In the genomic region with DNA sequence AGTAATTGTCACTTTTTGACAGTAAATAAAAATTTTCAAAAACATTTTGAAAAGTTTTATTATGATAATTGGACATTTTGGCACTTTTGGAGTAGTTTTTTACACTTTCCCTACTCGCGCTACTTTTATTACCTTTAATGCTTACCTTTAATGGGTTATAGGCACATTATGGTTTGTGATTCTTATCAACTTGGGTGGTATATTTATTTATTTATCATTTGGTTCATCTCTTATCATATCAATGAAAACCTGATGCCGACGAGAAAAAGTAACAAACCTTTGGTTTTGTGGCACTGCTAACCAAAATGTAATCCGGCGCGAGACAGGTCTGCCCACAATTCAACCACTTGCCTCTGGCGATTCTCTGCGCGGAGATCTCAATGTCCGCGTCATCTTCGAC, we compare ENCODE assay signal across 5 worm cellular contexts.
TF ChIP-seq lines count a peak whose summit lies in the region.

No protein-coding gene starts in this region.

TF ChIP-seq in whole organism, L1 larva, 84 proteins besides CTCF, POLR2A, EP300 and RAD21:
- TF ChIP-seq nhr-237 (tag; optimal IDR thresholded peaks at IDR 0.05; lab: Kevin White, UChicago) (no peak), elt-3 (tag; optimal IDR thresholded peaks at IDR 0.05; lab: Kevin White, UChicago) (peak in 3 of 6 experiments; percentile 32 to 56 (median 37)), nhr-71 (tag; optimal IDR thresholded peaks at IDR 0.05; lab: Kevin White, UChicago) (peak; percentile 2), elt-2 (tag; optimal IDR thresholded peaks at IDR 0.05; lab: Kevin White, UChicago) (peak; percentile 45), xbp-1 (tag; optimal IDR thresholded peaks at IDR 0.05; lab: Kevin White, UChicago) (no peak), ets-5 (GFP tag; IDR thresholded peaks at IDR 0.05; lab: Robert Waterston, UW) (no peak), nhr-20 (tag; optimal IDR thresholded peaks at IDR 0.05; lab: Kevin White, UChicago) (peak; percentile 19), lin-14 (GFP tag; optimal IDR thresholded peaks at IDR 0.05; lab: Kevin White, UChicago) (peak; percentile 49)

TF ChIP-seq in whole organism, L2 larva, 48 proteins besides CTCF, POLR2A, EP300 and RAD21:
- TF ChIP-seq unc-55 (GFP tag; optimal IDR thresholded peaks at IDR 0.05; lab: Kevin White, UChicago) (no peak), sma-9 (GFP tag; optimal IDR thresholded peaks at IDR 0.05; lab: Kevin White, UChicago) (peak; percentile 6), sma-9 (tag; optimal IDR thresholded peaks at IDR 0.05; lab: Kevin White, UChicago) (no peak), sma-3 (GFP tag; optimal IDR thresholded peaks at IDR 0.05; lab: Kevin White, UChicago) (no peak), nhr-21 (tag; optimal IDR thresholded peaks at IDR 0.05; lab: Kevin White, UChicago) (no peak)

TF ChIP-seq in whole organism, L3 larva, 47 proteins besides CTCF, POLR2A, EP300 and RAD21:
- no peak for TF ChIP-seq nhr-76 (tag; optimal IDR thresholded peaks at IDR 0.05; lab: Kevin White, UChicago)
- TF ChIP-seq pha-4 (tag; optimal IDR thresholded peaks at IDR 0.05; lab: Kevin White, UChicago) = peak; percentile 7
- TF ChIP-seq elt-2 (tag; optimal IDR thresholded peaks at IDR 0.05; lab: Kevin White, UChicago) = peak; percentile 45

TF ChIP-seq in whole organism, L4 larva, 104 proteins besides CTCF, POLR2A, EP300 and RAD21:
- TF ChIP-seq ztf-7 (tag; optimal IDR thresholded peaks at IDR 0.05; lab: Kevin White, UChicago) (no peak), daf-16 (GFP tag; optimal IDR thresholded peaks at IDR 0.05; lab: Kevin White, UChicago) (no peak), daf-16 (tag; optimal IDR thresholded peaks at IDR 0.05; lab: Kevin White, UChicago) (peak; percentile 63), nhr-28 (tag; optimal IDR thresholded peaks at IDR 0.05; lab: Kevin White, UChicago) (peak; percentile 22), php-3 (GFP tag; IDR thresholded peaks at IDR 0.05; lab: Robert Waterston, UW) (peak; percentile 74)

TF ChIP-seq in whole organism, late embryonic, 69 proteins besides CTCF, POLR2A, EP300 and RAD21:
- TF ChIP-seq fkh-6 (tag; optimal IDR thresholded peaks at IDR 0.05; lab: Kevin White, UChicago) = no peak
- TF ChIP-seq elt-2 (tag; optimal IDR thresholded peaks at IDR 0.05; lab: Kevin White, UChicago) = peak; percentile 69

Comparison
In these comparisons a context has a peak if more than half of its experiments do, and no peak if none do; other contexts are left out.
1. Of the 29 proteins assayed by ChIP-seq in both whole organism, L4 larva and whole organism, L1 larva: peak only in whole organism, L4 larva: nhr-28; only in whole organism, L1 larva: none; in both: none; in neither: 28.